Fruit fly (Drosophila melanogaster) whole organism, prepupa: ENCODE results near the gene CG17777.

ENCODE experiments used
- CG31627 ChIP-seq: fragments of 200-800 bp; sonication (Bioruptor generic); optimal IDR thresholded peaks from 3 replicates; lab custom pipeline; 2016; ENCODE audit warnings: missing biosample characterization, missing genetic modification characterization
- CG7368 ChIP-seq: fragments of 200-800 bp; sonication (Bioruptor generic); optimal IDR thresholded peaks from 3 replicates; lab custom pipeline; 2016; ENCODE audit warnings: missing biosample characterization, missing genetic modification characterization
- Hr38 ChIP-seq: sonication (Bioruptor generic); optimal IDR thresholded peaks from 2 replicates; lab custom pipeline; 2016; ENCODE audit warnings: missing biosample characterization, missing genetic modification characterization
- Met ChIP-seq: fragments of 200-800 bp; sonication (Bioruptor generic); optimal IDR thresholded peaks from 3 replicates; lab custom pipeline; 2016; ENCODE audit warnings: missing biosample characterization, missing genetic modification characterization
- Sox102F ChIP-seq: fragments of 200-800 bp; sonication (Bioruptor generic); optimal IDR thresholded peaks from 2 replicates; lab custom pipeline; 2016; ENCODE audit warnings: missing biosample characterization, mild to moderate bottlenecking, missing genetic modification characterization
- acj6 ChIP-seq: fragments of 200-800 bp; sonication (Bioruptor generic); optimal IDR thresholded peaks from 3 replicates; lab custom pipeline; 2016; ENCODE audit warnings: missing biosample characterization, missing genetic modification characterization
- eg ChIP-seq: fragments of 200-800 bp; sonication (Bioruptor generic); IDR thresholded peaks from 3 replicates; pipeline ENCODE4 v1.3.6; 2022; ENCODE audit warnings: missing biosample characterization, missing genetic modification characterization
- esn ChIP-seq: fragments of 200-800 bp; sonication (Bioruptor generic); optimal IDR thresholded peaks from 2 replicates; lab custom pipeline; 2016; ENCODE audit warnings: missing biosample characterization, mild to moderate bottlenecking, missing genetic modification characterization, moderate library complexity
- vri ChIP-seq: fragments of 200-800 bp; sonication (Bioruptor generic); optimal IDR thresholded peaks from 3 replicates; lab custom pipeline; 2016; ENCODE audit warnings: missing biosample characterization, mild to moderate bottlenecking, missing genetic modification characterization

DNA sequence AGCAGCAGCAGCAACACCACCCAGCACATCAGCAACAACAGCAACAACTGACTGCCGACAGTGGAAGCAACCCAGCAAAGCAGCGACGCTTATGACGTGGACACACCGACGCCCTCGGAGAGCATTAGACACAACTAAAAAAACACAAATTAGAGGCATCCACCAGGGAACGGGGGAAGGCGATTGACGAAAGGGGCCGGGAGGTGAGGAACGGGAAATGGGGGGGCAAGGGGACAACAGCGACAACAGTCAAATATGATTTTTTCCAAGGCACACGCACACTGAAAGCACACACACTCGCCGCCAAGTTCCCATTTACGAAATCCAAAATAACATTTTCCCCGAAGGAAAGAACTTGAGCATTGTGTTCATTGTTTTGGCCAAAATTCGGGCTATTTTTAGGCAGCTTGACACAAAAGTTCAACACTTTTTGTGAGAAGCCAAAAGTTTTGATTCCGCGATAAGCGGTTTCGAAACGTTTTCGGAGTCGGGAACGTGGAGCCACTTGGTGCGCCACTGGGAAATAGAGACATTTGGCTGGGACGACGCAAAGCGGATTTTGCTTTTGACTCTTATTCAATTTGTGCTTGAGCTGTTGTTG lies 22.1 kb downstream of the CG17777 start:
- TF ChIP-seq eg (GFP tag; lab: Robert Waterston, UW) (peak; percentile 56; the same call in 1 of the 3 replicates), Met (GFP tag; lab: Kevin White, UChicago) (no peak), CG31627 (GFP tag; lab: Kevin White, UChicago) (no peak), esn (GFP tag; lab: Kevin White, UChicago) (no peak), acj6 (GFP tag; lab: Kevin White, UChicago) (no peak), Hr38 (no peak), Sox102F (no peak), vri (no peak), CG7368 (GFP tag; lab: Kevin White, UChicago) (no peak)
